Fruit fly (Drosophila melanogaster) whole organism, pupa: ENCODE measurements around the gene Cpr78Cb.

Experiments
- CG10348 ChIP-seq: fragments of 200-800 bp; sonication (Bioruptor generic); IDR thresholded peaks from 2 replicates; pipeline ENCODE4 v1.3.6; 2022; ENCODE audit warnings: missing biosample characterization, missing genetic modification characterization
- CG12605 ChIP-seq: fragments of 200-800 bp; sonication (Bioruptor generic); IDR thresholded peaks from 2 replicates; pipeline ENCODE4 v1.3.6; 2022; ENCODE audit warnings: missing biosample characterization, missing genetic modification characterization
- CG13204 ChIP-seq: fragments of 200-800 bp; sonication (Bioruptor generic); optimal IDR thresholded peaks from 2 replicates; lab custom pipeline; 2018; ENCODE audit warnings: missing biosample characterization, mild to moderate bottlenecking, missing genetic modification characterization, moderate library complexity
- CG14655 ChIP-seq: fragments of 200-800 bp; sonication (Bioruptor generic); optimal IDR thresholded peaks from 3 replicates; lab custom pipeline; 2017; ENCODE audit warnings: mild to moderate bottlenecking, missing biosample characterization, missing genetic modification reagents, missing genetic modification characterization
- CG15710 ChIP-seq: fragments of 200-800 bp; sonication (Bioruptor generic); optimal IDR thresholded peaks from 2 replicates; lab custom pipeline; 2018; ENCODE audit warnings: missing biosample characterization, mild to moderate bottlenecking, missing genetic modification characterization, moderate library complexity
- CG17806 ChIP-seq: fragments of 200-800 bp; sonication (Bioruptor generic); optimal IDR thresholded peaks from 2 replicates; lab custom pipeline; 2018; ENCODE audit warnings: missing biosample characterization, mild to moderate bottlenecking, missing genetic modification characterization, moderate library complexity
- CG32121 ChIP-seq: fragments of 200-800 bp; sonication (Bioruptor generic); IDR thresholded peaks from 2 replicates; pipeline ENCODE4 v1.3.6; 2022; ENCODE audit warnings: missing biosample characterization, missing genetic modification characterization
- CG34367 ChIP-seq: fragments of 200-800 bp; sonication (Bioruptor generic); optimal IDR thresholded peaks from 2 replicates; lab custom pipeline; 2018; ENCODE audit warnings: missing biosample characterization, mild to moderate bottlenecking, missing genetic modification characterization
- CG4496 ChIP-seq: fragments of 200-800 bp; sonication (Bioruptor generic); IDR thresholded peaks from 3 replicates; pipeline ENCODE4 v1.3.6; 2022; ENCODE audit warnings: missing biosample characterization, missing genetic modification characterization
- CG8159 ChIP-seq: fragments of 200-800 bp; sonication (Bioruptor generic); optimal IDR thresholded peaks from 3 replicates; lab custom pipeline; 2018; ENCODE audit warnings: missing biosample characterization, mild to moderate bottlenecking, missing genetic modification characterization, moderate library complexity
- CG8301 ChIP-seq: fragments of 200-800 bp; sonication (Bioruptor generic); optimal IDR thresholded peaks from 2 replicates; lab custom pipeline; 2018; ENCODE audit warnings: missing biosample characterization, mild to moderate bottlenecking, missing genetic modification characterization
- CG9948 ChIP-seq: fragments of 200-800 bp; sonication (Bioruptor generic); optimal IDR thresholded peaks from 2 replicates; lab custom pipeline; 2018; ENCODE audit warnings: missing biosample characterization, mild to moderate bottlenecking, missing genetic modification characterization, moderate library complexity
- D1 ChIP-seq: fragments of 200-800 bp; sonication (Bioruptor generic); optimal IDR thresholded peaks from 2 replicates; lab custom pipeline; 2018; ENCODE audit warnings: missing biosample characterization, mild to moderate bottlenecking, missing genetic modification characterization, moderate library complexity
- EcR ChIP-seq: fragments of 200-800 bp; sonication (Bioruptor generic); optimal IDR thresholded peaks from 3 replicates; lab custom pipeline; 2019; ENCODE audit warnings: missing biosample characterization, missing genetic modification characterization, mild to moderate bottlenecking, moderate library complexity, missing genetic modification reagents
- Ets98B ChIP-seq: fragments of 200-800 bp; sonication (Bioruptor generic); IDR thresholded peaks from 2 replicates; pipeline ENCODE4 v1.3.6; 2022; ENCODE audit warnings: missing biosample characterization, missing genetic modification characterization
- Pif1A ChIP-seq: fragments of 200-800 bp; sonication (Bioruptor generic); optimal IDR thresholded peaks from 3 replicates; lab custom pipeline; 2016; ENCODE audit warnings: missing biosample characterization, missing genetic modification characterization
- Pif1B ChIP-seq: fragments of 200-800 bp; sonication (Bioruptor generic); optimal IDR thresholded peaks from 3 replicates; lab custom pipeline; 2016; ENCODE audit warnings: missing biosample characterization, missing genetic modification characterization
- Snoo ChIP-seq: fragments of 200-800 bp; sonication (Bioruptor generic); optimal IDR thresholded peaks from 3 replicates; lab custom pipeline; 2017; ENCODE audit warnings: missing biosample characterization, mild to moderate bottlenecking, missing genetic modification characterization, inconsistent platforms
- fd96Ca ChIP-seq: fragments of 200-800 bp; sonication (Bioruptor generic); IDR thresholded peaks from 3 replicates; pipeline ENCODE4 v1.3.6; 2022; ENCODE audit warnings: missing biosample characterization, missing genetic modification characterization
- gl ChIP-seq: fragments of 200-800 bp; sonication (Bioruptor generic); optimal IDR thresholded peaks from 2 replicates; lab custom pipeline; 2018; ENCODE audit warnings: missing biosample characterization, mild to moderate bottlenecking, missing genetic modification characterization
- rn ChIP-seq: fragments of 200-800 bp; sonication (Bioruptor generic); IDR thresholded peaks from 2 replicates; pipeline ENCODE4 v1.3.6; 2022; ENCODE audit warnings: missing biosample characterization, missing genetic modification characterization

Gene Cpr78Cb

DNA sequence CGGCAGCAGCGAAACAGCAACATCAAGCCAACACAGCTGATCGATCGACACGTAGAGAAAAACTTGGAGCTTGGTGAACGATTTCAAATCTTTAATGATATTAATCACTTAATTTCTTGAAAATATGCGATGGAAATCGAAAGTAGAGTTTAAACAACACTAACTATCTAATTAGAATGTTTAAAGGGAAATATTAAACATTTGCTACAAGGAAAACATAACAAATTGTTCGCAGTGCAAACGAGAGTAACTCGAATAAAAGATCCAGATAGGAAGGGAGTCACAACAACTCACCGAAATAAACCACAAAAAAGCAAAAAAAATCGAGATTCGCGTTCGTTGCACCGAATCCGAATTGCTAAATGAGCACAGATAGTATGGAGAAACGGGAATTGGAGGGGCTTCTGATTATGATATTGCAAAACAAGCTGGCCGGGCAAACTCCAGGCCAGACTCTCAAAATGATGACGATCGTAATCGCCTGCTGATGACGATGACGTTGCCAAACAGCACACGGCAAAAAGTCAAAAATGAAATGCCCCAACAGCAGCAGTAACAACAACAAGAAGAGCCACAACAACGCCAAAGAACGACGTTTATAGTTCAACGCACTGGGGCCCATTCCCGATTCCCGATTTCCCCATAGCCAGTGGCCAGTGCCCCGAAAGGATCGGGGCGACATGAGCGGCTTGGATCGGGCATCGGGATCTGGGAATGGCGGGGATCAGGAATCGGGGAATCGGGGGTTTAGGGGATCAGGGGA lies 40.4 kb upstream of the Cpr78Cb start:
- TF ChIP-seq CG15710 (tag; lab: Kevin White, UChicago), result peak; percentile 99
- TF ChIP-seq fd96Ca (GFP tag; lab: Robert Waterston, UW), result peak; percentile 71; the same call in 1 of the 3 replicates
- peak; percentile 82 for TF ChIP-seq CG12605 (GFP tag; lab: Robert Waterston, UW)
- no peak for TF ChIP-seq CG10348 (GFP tag; lab: Robert Waterston, UW)
- TF ChIP-seq CG13204 (GFP tag; lab: Kevin White, UChicago), result peak; percentile 75
- TF ChIP-seq CG8159, result peak; percentile 99
- peak; percentile 90 for TF ChIP-seq CG14655
- TF ChIP-seq CG32121 (GFP tag; lab: Robert Waterston, UW), result 0 out of 2 replicates have a peak, but pooled peaks have one; percentile 40
- TF ChIP-seq gl (tag; lab: Kevin White, UChicago), result peak; percentile 97
- peak; percentile 36; the same call in 1 of the 2 replicates for TF ChIP-seq Ets98B (GFP tag; lab: Robert Waterston, UW)
- peak; percentile 99 for TF ChIP-seq Snoo (tag; lab: Kevin White, UChicago)
- peak; percentile 86 for TF ChIP-seq CG4496 (GFP tag; lab: Robert Waterston, UW)
- peak; percentile 90 for TF ChIP-seq CG8301 (tag; lab: Kevin White, UChicago)
- TF ChIP-seq EcR, result peak; percentile 99
- TF ChIP-seq D1 (tag; lab: Kevin White, UChicago), result peak; percentile 97
- peak; percentile 99 for TF ChIP-seq CG34367 (tag; lab: Kevin White, UChicago)
- peak; percentile 98 for TF ChIP-seq Pif1A (GFP tag; lab: Kevin White, UChicago)
- peak; percentile 77 for TF ChIP-seq rn (GFP tag; lab: Robert Waterston, UW)
- TF ChIP-seq CG17806 (tag; lab: Kevin White, UChicago), result peak; percentile 99
- TF ChIP-seq Pif1B (GFP tag; lab: Kevin White, UChicago), result peak; percentile 98
- TF ChIP-seq CG9948 (tag; lab: Kevin White, UChicago), result peak; percentile 99

DNA sequence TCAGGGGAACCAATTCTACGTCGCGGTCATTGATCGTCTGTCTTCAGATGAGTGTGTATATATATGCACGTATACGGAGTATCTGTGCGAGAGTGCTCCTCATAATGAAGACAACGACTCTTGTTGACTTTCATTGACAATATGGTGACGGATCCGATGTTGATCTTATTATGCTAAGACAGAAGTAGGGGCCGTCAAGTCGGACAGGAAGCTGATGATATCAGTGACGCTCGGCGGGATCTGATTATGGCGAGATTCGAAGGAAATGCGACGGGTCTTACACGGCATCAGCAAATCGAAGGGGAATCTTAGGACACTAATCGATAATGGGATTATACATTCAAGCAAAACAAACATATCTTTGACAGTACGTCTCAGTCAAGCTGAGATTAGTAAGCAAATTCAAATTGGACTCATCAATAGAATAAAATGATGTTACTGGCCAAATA lies 39.7 kb upstream of the Cpr78Cb start:
- no peak for TF ChIP-seq CG8301 (tag; lab: Kevin White, UChicago)
- TF ChIP-seq fd96Ca (GFP tag; lab: Robert Waterston, UW), result no peak
- no peak for TF ChIP-seq Snoo (tag; lab: Kevin White, UChicago)
- TF ChIP-seq CG17806 (tag; lab: Kevin White, UChicago), result no peak
- TF ChIP-seq CG15710 (tag; lab: Kevin White, UChicago), result no peak
- no peak for TF ChIP-seq D1 (tag; lab: Kevin White, UChicago)
- no peak for TF ChIP-seq CG10348 (GFP tag; lab: Robert Waterston, UW)
- no peak for TF ChIP-seq EcR
- no peak for TF ChIP-seq Pif1A (GFP tag; lab: Kevin White, UChicago)
- TF ChIP-seq CG34367 (tag; lab: Kevin White, UChicago), result no peak
- TF ChIP-seq rn (GFP tag; lab: Robert Waterston, UW), result no peak
- no peak for TF ChIP-seq Pif1B (GFP tag; lab: Kevin White, UChicago)
- no peak for TF ChIP-seq CG4496 (GFP tag; lab: Robert Waterston, UW)
- TF ChIP-seq CG12605 (GFP tag; lab: Robert Waterston, UW), result no peak
- no peak for TF ChIP-seq CG8159
- no peak for TF ChIP-seq Ets98B (GFP tag; lab: Robert Waterston, UW)
- no peak for TF ChIP-seq CG9948 (tag; lab: Kevin White, UChicago)
- no peak for TF ChIP-seq CG14655
- no peak for TF ChIP-seq CG13204 (GFP tag; lab: Kevin White, UChicago)
- TF ChIP-seq CG32121 (GFP tag; lab: Robert Waterston, UW), result no peak

dm6 chr3L:21256062-21257023 lies 37.9 kb upstream of the Cpr78Cb start:
- peak; percentile 56 for TF ChIP-seq EcR
- no peak for TF ChIP-seq D1 (tag; lab: Kevin White, UChicago)
- TF ChIP-seq rn (GFP tag; lab: Robert Waterston, UW), result no peak

DNA sequence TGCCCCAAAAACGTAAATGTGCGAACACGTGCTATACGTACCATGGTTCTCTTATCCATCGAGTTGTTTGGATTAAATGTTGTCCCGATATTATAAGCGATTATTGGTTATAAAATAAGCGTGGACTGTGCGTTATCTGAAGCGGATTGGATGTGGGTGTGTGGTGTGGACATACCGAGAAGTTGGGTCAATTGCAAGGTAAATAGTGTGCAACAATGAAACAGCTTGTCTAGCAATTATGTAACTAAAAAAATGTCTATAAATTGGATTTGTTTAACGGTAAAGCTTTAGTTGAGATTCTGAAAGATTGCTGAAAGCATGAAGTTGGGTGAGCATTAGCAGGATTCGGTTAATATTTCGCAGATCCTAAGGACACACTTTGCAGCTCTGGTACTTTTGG lies 36.6 kb upstream of the Cpr78Cb start, which contains the start of gene CG43218:
TSS of gene CG43218 (plus strand) at position 290 of the 400 bp plus-strand sequence.
- no peak for TF ChIP-seq EcR
- no peak for TF ChIP-seq CG32121 (GFP tag; lab: Robert Waterston, UW)
- no peak for TF ChIP-seq CG4496 (GFP tag; lab: Robert Waterston, UW)
- TF ChIP-seq gl (tag; lab: Kevin White, UChicago), result no peak
- TF ChIP-seq Snoo (tag; lab: Kevin White, UChicago), result no peak
- no peak for TF ChIP-seq CG9948 (tag; lab: Kevin White, UChicago)
- TF ChIP-seq Ets98B (GFP tag; lab: Robert Waterston, UW), result no peak
- no peak for TF ChIP-seq CG10348 (GFP tag; lab: Robert Waterston, UW)
- no peak for TF ChIP-seq Pif1B (GFP tag; lab: Kevin White, UChicago)
- TF ChIP-seq CG34367 (tag; lab: Kevin White, UChicago), result no peak
- no peak for TF ChIP-seq D1 (tag; lab: Kevin White, UChicago)
- TF ChIP-seq CG8301 (tag; lab: Kevin White, UChicago), result no peak
- TF ChIP-seq fd96Ca (GFP tag; lab: Robert Waterston, UW), result no peak
- TF ChIP-seq CG14655, result no peak
- TF ChIP-seq rn (GFP tag; lab: Robert Waterston, UW), result no peak
- TF ChIP-seq CG12605 (GFP tag; lab: Robert Waterston, UW), result no peak
- TF ChIP-seq, all 21 proteins: peak for 0
